Worm (Caenorhabditis elegans) whole organism, L3 larva: ENCODE data around the gene dyf-11.

Experiments used
- fos-1 ChIP-seq: fragments of 150-350 bp; optimal IDR thresholded peaks from 2 replicates; lab custom pipeline; 2014; ENCODE audit warnings: missing biosample characterization, missing genetic modification characterization
- nhr-11 ChIP-seq: fragments of 150-350 bp; optimal IDR thresholded peaks from 2 replicates; lab custom pipeline; 2014; ENCODE audit warnings: missing biosample characterization, missing genetic modification characterization

DNA sequence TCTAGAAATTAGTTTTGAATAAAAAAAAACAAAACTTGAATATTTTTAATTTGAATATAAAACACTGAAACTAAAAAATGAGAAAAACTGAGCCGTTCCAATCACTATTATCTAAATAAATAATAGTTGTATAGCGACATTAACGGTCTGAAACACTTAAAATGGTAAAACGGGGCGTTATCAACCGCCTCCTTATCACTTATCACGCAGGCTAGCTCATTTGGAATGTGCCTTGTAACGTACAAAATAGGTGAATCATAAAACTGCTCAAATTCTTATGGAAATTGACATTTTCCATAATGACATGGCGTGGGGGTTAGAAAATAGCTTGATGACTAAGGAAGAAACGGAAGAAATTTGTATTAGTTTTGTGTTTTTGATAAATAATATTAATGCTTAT, 52.4 kb downstream of the dyf-11 start, which contains the start of gene ifd-2:
- TF ChIP-seq fos-1, result no peak
- TF ChIP-seq nhr-11 (tag; lab: Kevin White, UChicago), result no peak
